In genomic region chr3R:31308855-31309646, dm6 we compare ENCODE assay signal across 6 fruit fly cellular contexts.
A peak's percentile ranks its signal among the peaks of the same experiment; 100 is the strongest.
TF ChIP-seq lines count a peak whose summit lies in the region.

No protein-coding gene starts in this region.

- no peak for TF ChIP-seq CTCF in whole organism, embryonic (GFP tag; optimal IDR thresholded peaks at IDR 0.05; lab: Kevin White, UChicago)

TF ChIP-seq in whole organism, 6 proteins besides CTCF, POLR2A, EP300 and RAD21:
- no peak for TF ChIP-seq psq (optimal IDR thresholded peaks at IDR 0.05; lab: Kevin White, UChicago)
- TF ChIP-seq EcR (GFP tag; optimal IDR thresholded peaks at IDR 0.05; lab: Kevin White, UChicago): peak; percentile 62
- TF ChIP-seq Dll (optimal IDR thresholded peaks at IDR 0.05; lab: Kevin White, UChicago): no peak
- no peak for TF ChIP-seq CG8478 (optimal IDR thresholded peaks at IDR 0.05; lab: Kevin White, UChicago)

TF ChIP-seq in whole organism, adult, 20 proteins besides CTCF, POLR2A, EP300 and RAD21:
- no peak for TF ChIP-seq ovo (GFP tag; optimal IDR thresholded peaks at IDR 0.05; lab: Kevin White, UChicago)
- TF ChIP-seq tj (GFP tag; optimal IDR thresholded peaks at IDR 0.05; lab: Kevin White, UChicago): peak; percentile 31

TF ChIP-seq in whole organism, embryonic, 481 proteins besides CTCF, POLR2A, EP300 and RAD21 (continues in another document):
- TF ChIP-seq br (optimal IDR thresholded peaks at IDR 0.05; lab: Kevin White, UChicago) (no peak), CG2129 (GFP tag; IDR thresholded peaks at IDR 0.05; lab: Robert Waterston, UW; ENCODE audit: partially characterized antibody) (no peak), grn (GFP tag; optimal IDR thresholded peaks at IDR 0.05; lab: Kevin White, UChicago) (no peak), mam (GFP tag; optimal IDR thresholded peaks at IDR 0.05; lab: Kevin White, UChicago) (no peak), Bteb2 (GFP tag; optimal IDR thresholded peaks at IDR 0.05; lab: Kevin White, UChicago) (no peak), CG6254 (GFP tag; optimal IDR thresholded peaks at IDR 0.05; lab: Kevin White, UChicago) (no peak), CG7928 (GFP tag; optimal IDR thresholded peaks at IDR 0.05; lab: Kevin White, UChicago) (no peak), yki (optimal IDR thresholded peaks at IDR 0.05; lab: Kevin White, UChicago) (no peak), CG9876 (GFP tag; optimal IDR thresholded peaks at IDR 0.05; lab: Kevin White, UChicago) (no peak), CG18764 (GFP tag; optimal IDR thresholded peaks at IDR 0.05; lab: Kevin White, UChicago) (peak; percentile 49), cad (GFP tag; optimal IDR thresholded peaks at IDR 0.05; lab: Kevin White, UChicago) (no peak), CkIIα-i1 (GFP tag; IDR thresholded peaks at IDR 0.05; lab: Robert Waterston, UW) (no peak), CG10431 (GFP tag; optimal IDR thresholded peaks at IDR 0.05; lab: Kevin White, UChicago) (peak; percentile 29), mld (GFP tag; IDR thresholded peaks at IDR 0.05; lab: Robert Waterston, UW; ENCODE audit: partially characterized antibody) (no peak), Ravus (GFP tag; IDR thresholded peaks at IDR 0.05; lab: Robert Waterston, UW) (no peak), Eip74EF (GFP tag; optimal IDR thresholded peaks at IDR 0.05; lab: Kevin White, UChicago) (no peak), Fer3 (tag; optimal IDR thresholded peaks at IDR 0.05; lab: Kevin White, UChicago) (peak; percentile 4), crol (GFP tag; IDR thresholded peaks at IDR 0.05; lab: Robert Waterston, UW) (no peak), CG6689 (GFP tag; IDR thresholded peaks at IDR 0.05; lab: Robert Waterston, UW) (no peak), CG10959 (GFP tag; IDR thresholded peaks at IDR 0.05; lab: Robert Waterston, UW) (no peak), bowl (GFP tag; IDR thresholded peaks at IDR 0.05; lab: Robert Waterston, UW) (no peak), CG17385 (GFP tag; optimal IDR thresholded peaks at IDR 0.05; lab: Kevin White, UChicago) (no peak)

TF ChIP-seq in whole organism, prepupa, 60 proteins besides CTCF, POLR2A, EP300 and RAD21 (continues in another document):
- TF ChIP-seq Hr39 (GFP tag; optimal IDR thresholded peaks at IDR 0.05; lab: Kevin White, UChicago) (peak; percentile 84), salr (GFP tag; optimal IDR thresholded peaks at IDR 0.05; lab: Kevin White, UChicago) (no peak), CG6792 (GFP tag; optimal IDR thresholded peaks at IDR 0.05; lab: Kevin White, UChicago) (peak; percentile 45), Eip78C (GFP tag; lab: Kevin White, UChicago) (peak; percentile 60), Eip75B (GFP tag; optimal IDR thresholded peaks at IDR 0.05; lab: Kevin White, UChicago) (peak; percentile 28), CG4318 (GFP tag; optimal IDR thresholded peaks at IDR 0.05; lab: Kevin White, UChicago) (no peak), CG16779 (tag; optimal IDR thresholded peaks at IDR 0.05; lab: Kevin White, UChicago) (no peak), acj6 (GFP tag; optimal IDR thresholded peaks at IDR 0.05; lab: Kevin White, UChicago) (peak; percentile 21), CG1621 (tag; optimal IDR thresholded peaks at IDR 0.05; lab: Kevin White, UChicago) (no peak), dsx (GFP tag; optimal IDR thresholded peaks at IDR 0.05; lab: Kevin White, UChicago; ENCODE audit: poor library complexity, severe bottlenecking) (no peak), CG8119 (GFP tag; IDR thresholded peaks at IDR 0.05; lab: Robert Waterston, UW) (no peak), CG6854 (GFP tag; optimal IDR thresholded peaks at IDR 0.05; lab: Kevin White, UChicago) (peak; percentile 39), ss (GFP tag; optimal IDR thresholded peaks at IDR 0.05; lab: Kevin White, UChicago) (no peak), spab (GFP tag; optimal IDR thresholded peaks at IDR 0.05; lab: Kevin White, UChicago) (no peak), Sox15 (GFP tag; optimal IDR thresholded peaks at IDR 0.05; lab: Kevin White, UChicago) (no peak), CG8632 (GFP tag; optimal IDR thresholded peaks at IDR 0.05; lab: Kevin White, UChicago) (no peak), CG11294 (GFP tag; IDR thresholded peaks at IDR 0.05; lab: Robert Waterston, UW) (no peak), fkh (GFP tag; optimal IDR thresholded peaks at IDR 0.05; lab: Kevin White, UChicago) (peak; percentile 69), CG6163 (GFP tag; IDR thresholded peaks at IDR 0.05; lab: Robert Waterston, UW) (peak; percentile 71), pdm3 (GFP tag; optimal IDR thresholded peaks at IDR 0.05; lab: Kevin White, UChicago) (no peak), CG6276 (GFP tag; optimal IDR thresholded peaks at IDR 0.05; lab: Kevin White, UChicago) (no peak), CG7368 (GFP tag; optimal IDR thresholded peaks at IDR 0.05; lab: Kevin White, UChicago) (no peak), Blimp-1 (GFP tag; optimal IDR thresholded peaks at IDR 0.05; lab: Kevin White, UChicago) (peak; percentile 46)

TF ChIP-seq in whole organism, pupa, 21 proteins besides CTCF, POLR2A, EP300 and RAD21:
- TF ChIP-seq fd96Ca (GFP tag; IDR thresholded peaks at IDR 0.05; lab: Robert Waterston, UW) (no peak), CG4496 (GFP tag; IDR thresholded peaks at IDR 0.05; lab: Robert Waterston, UW) (no peak), CG34367 (tag; optimal IDR thresholded peaks at IDR 0.05; lab: Kevin White, UChicago) (no peak), EcR (GFP tag; optimal IDR thresholded peaks at IDR 0.05; lab: Kevin White, UChicago) (no peak), gl (tag; optimal IDR thresholded peaks at IDR 0.05; lab: Kevin White, UChicago) (no peak), CG13204 (GFP tag; optimal IDR thresholded peaks at IDR 0.05; lab: Kevin White, UChicago) (no peak), Pif1B (GFP tag; optimal IDR thresholded peaks at IDR 0.05; lab: Kevin White, UChicago) (no peak), CG12605 (GFP tag; IDR thresholded peaks at IDR 0.05; lab: Robert Waterston, UW) (no peak), CG17806 (tag; optimal IDR thresholded peaks at IDR 0.05; lab: Kevin White, UChicago) (no peak), CG8159 (tag; optimal IDR thresholded peaks at IDR 0.05; lab: Kevin White, UChicago) (no peak), Ets98B (GFP tag; IDR thresholded peaks at IDR 0.05; lab: Robert Waterston, UW) (no peak), rn (GFP tag; IDR thresholded peaks at IDR 0.05; lab: Robert Waterston, UW) (no peak), Snoo (tag; optimal IDR thresholded peaks at IDR 0.05; lab: Kevin White, UChicago) (peak; percentile 61), CG32121 (GFP tag; IDR thresholded peaks at IDR 0.05; lab: Robert Waterston, UW) (no peak), D1 (tag; optimal IDR thresholded peaks at IDR 0.05; lab: Kevin White, UChicago) (no peak), CG10348 (GFP tag; IDR thresholded peaks at IDR 0.05; lab: Robert Waterston, UW) (no peak), Pif1A (GFP tag; optimal IDR thresholded peaks at IDR 0.05; lab: Kevin White, UChicago) (peak; percentile 21), CG15710 (tag; optimal IDR thresholded peaks at IDR 0.05; lab: Kevin White, UChicago) (no peak), CG8301 (tag; optimal IDR thresholded peaks at IDR 0.05; lab: Kevin White, UChicago) (peak; percentile 22), CG9948 (tag; optimal IDR thresholded peaks at IDR 0.05; lab: Kevin White, UChicago) (no peak), CG14655 (GFP tag; optimal IDR thresholded peaks at IDR 0.05; lab: Kevin White, UChicago) (peak; percentile 41)
TF ChIP-seq in whole organism, pupa: peak in this region for 4.

TF ChIP-seq in whole organism, wandering third instar larva, 38 proteins besides CTCF, POLR2A, EP300 and RAD21 (continues in another document):
- TF ChIP-seq Mio (GFP tag; optimal IDR thresholded peaks at IDR 0.05; lab: Kevin White, UChicago) (no peak), HLH106 (tag; optimal IDR thresholded peaks at IDR 0.05; lab: Kevin White, UChicago) (peak; percentile 79), CrebA (GFP tag; optimal IDR thresholded peaks at IDR 0.05; lab: Kevin White, UChicago; ENCODE audit: borderline replicate concordance) (no peak), rgr (GFP tag; optimal IDR thresholded peaks at IDR 0.05; lab: Kevin White, UChicago) (peak; percentile 56), Rel (GFP tag; optimal IDR thresholded peaks at IDR 0.05; lab: Kevin White, UChicago) (no peak), Rel (tag; optimal IDR thresholded peaks at IDR 0.05; lab: Kevin White, UChicago) (peak; percentile 4), CG9705 (GFP tag; optimal IDR thresholded peaks at IDR 0.05; lab: Kevin White, UChicago) (peak; percentile 41), Hr83 (GFP tag; optimal IDR thresholded peaks at IDR 0.05; lab: Kevin White, UChicago; ENCODE audit: poor library complexity, severe bottlenecking) (no peak), psq (GFP tag; optimal IDR thresholded peaks at IDR 0.05; lab: Kevin White, UChicago) (peak; percentile 62), OdsH (GFP tag; optimal IDR thresholded peaks at IDR 0.05; lab: Kevin White, UChicago) (peak; percentile 51), Myc (optimal IDR thresholded peaks at IDR 0.05; lab: Kevin White, UChicago) (no peak), fru (GFP tag; optimal IDR thresholded peaks at IDR 0.05; lab: Kevin White, UChicago) (peak; percentile 85), Vsx2 (GFP tag; optimal IDR thresholded peaks at IDR 0.05; lab: Kevin White, UChicago; ENCODE audit: partially characterized antibody) (no peak), br (GFP tag; optimal IDR thresholded peaks at IDR 0.05; lab: Kevin White, UChicago) (peak; percentile 82), foxo (GFP tag; optimal IDR thresholded peaks at IDR 0.05; lab: Kevin White, UChicago) (peak in 1 of 2 experiments; percentile 81), dmrt93B (GFP tag; optimal IDR thresholded peaks at IDR 0.05; lab: Kevin White, UChicago) (peak; percentile 53), sage (GFP tag; optimal IDR thresholded peaks at IDR 0.05; lab: Kevin White, UChicago) (peak; percentile 36), Hnf4 (GFP tag; optimal IDR thresholded peaks at IDR 0.05; lab: Kevin White, UChicago) (peak; percentile 56), ey (GFP tag; optimal IDR thresholded peaks at IDR 0.05; lab: Kevin White, UChicago) (peak; percentile 70), GATAd (GFP tag; optimal IDR thresholded peaks at IDR 0.05; lab: Kevin White, UChicago) (no peak), Sp1 (GFP tag; optimal IDR thresholded peaks at IDR 0.05; lab: Kevin White, UChicago) (peak; percentile 80), brk (GFP tag; optimal IDR thresholded peaks at IDR 0.05; lab: Kevin White, UChicago) (no peak), Hr78 (GFP tag; optimal IDR thresholded peaks at IDR 0.05; lab: Kevin White, UChicago) (no peak), jim (GFP tag; optimal IDR thresholded peaks at IDR 0.05; lab: Kevin White, UChicago) (no peak), usp (GFP tag; optimal IDR thresholded peaks at IDR 0.05; lab: Kevin White, UChicago) (no peak), h (GFP tag; optimal IDR thresholded peaks at IDR 0.05; lab: Kevin White, UChicago) (peak; percentile 81), CG32264 (GFP tag; optimal IDR thresholded peaks at IDR 0.05; lab: Kevin White, UChicago) (peak; percentile 60), Jra (GFP tag; optimal IDR thresholded peaks at IDR 0.05; lab: Kevin White, UChicago) (peak; percentile 54), woc (GFP tag; optimal IDR thresholded peaks at IDR 0.05; lab: Kevin White, UChicago) (peak; percentile 67), dl (GFP tag; optimal IDR thresholded peaks at IDR 0.05; lab: Kevin White, UChicago; ENCODE audit: insufficient read depth in 1 of 2, partially characterized antibody in 2 of 2) (no peak)
